Worm (Caenorhabditis elegans): ENCODE data around the gene rpc-25.

Gene rpc-25

ce11 chrV:10168870-10169269 lies 37.5 kb downstream of the rpc-25 start:
- TF ChIP-seq lin-40 (tag; optimal IDR thresholded peaks at IDR 0.05) (peak; percentile 5), F49E8.2 (tag; optimal IDR thresholded peaks at IDR 0.05; ENCODE audit: insufficient read depth) (no peak), lin-35 (GFP tag; optimal IDR thresholded peaks at IDR 0.05) (peak in 1 of 3 experiments; percentile 18), Y95B8A.8 (GFP tag; IDR thresholded peaks at IDR 0.05) (no peak), cebp-1 (GFP tag; IDR thresholded peaks at IDR 0.05) (no peak), cebp-1 (tag; optimal IDR thresholded peaks at IDR 0.05) (peak; percentile 1), snpc-1.3 (tag; optimal IDR thresholded peaks at IDR 0.05; ENCODE audit: insufficient read depth) (no peak), ceh-100 (GFP tag; IDR thresholded peaks at IDR 0.05) (no peak)

ce11 chrV:10166368-10166767 lies 40.0 kb downstream of the rpc-25 start, which contains the start of gene C51E3.6:
Gene C51E3.6, minus strand, starts transcription at chrV:10166468.
- TF ChIP-seq C06A6.2 (GFP tag; conservative IDR thresholded peaks at IDR 0.05) (no peak), chd-7 (tag; optimal IDR thresholded peaks at IDR 0.05) (no peak), attf-5 (GFP tag; optimal IDR thresholded peaks at IDR 0.05) (no peak), sea-2 (GFP tag; IDR thresholded peaks at IDR 0.05) (no peak), ccch-3 (GFP tag; optimal IDR thresholded peaks at IDR 0.05) (no peak), cebp-2 (GFP tag; IDR thresholded peaks at IDR 0.05) (no peak), B0019.2 (GFP tag; conservative IDR thresholded peaks at IDR 0.05) (no peak), repo-1 (tag; optimal IDR thresholded peaks at IDR 0.05) (no peak), fkh-3 (tag; optimal IDR thresholded peaks at IDR 0.05) (no peak)

ce11 chrV:10160954-10161353 lies 45.4 kb downstream of the rpc-25 start, which contains the start of gene C51E3.10:
Gene C51E3.10, minus strand, starts transcription at chrV:10161134.
- TF ChIP-seq F52B5.7 (tag; optimal IDR thresholded peaks at IDR 0.05), result no peak
- no peak for TF ChIP-seq bed-2 (GFP tag; IDR thresholded peaks at IDR 0.05)
- TF ChIP-seq ccch-3 (GFP tag; optimal IDR thresholded peaks at IDR 0.05), result no peak
- no peak for TF ChIP-seq F22D6.2 (tag; optimal IDR thresholded peaks at IDR 0.05)
- no peak for TF ChIP-seq F57A8.1 (GFP tag; optimal IDR thresholded peaks at IDR 0.05)
- no peak for TF ChIP-seq madf-10 (tag; optimal IDR thresholded peaks at IDR 0.05)
- no peak for TF ChIP-seq gei-17 (GFP tag; optimal IDR thresholded peaks at IDR 0.05)
- TF ChIP-seq Y67H2A.10 (GFP tag; conservative IDR thresholded peaks at IDR 0.05), result no peak
- TF ChIP-seq Y95B8A.8 (GFP tag; IDR thresholded peaks at IDR 0.05), result no peak
- TF ChIP-seq D2030.7 (GFP tag; IDR thresholded peaks at IDR 0.05), result no peak
- no peak for TF ChIP-seq rcor-1 (GFP tag; IDR thresholded peaks at IDR 0.05)
- no peak for TF ChIP-seq ztf-22 (GFP tag; optimal IDR thresholded peaks at IDR 0.05)
- no peak for TF ChIP-seq him-1 (tag; optimal IDR thresholded peaks at IDR 0.05)
- no peak for TF ChIP-seq snpc-4 (GFP tag; optimal IDR thresholded peaks at IDR 0.05)
- no peak for TF ChIP-seq snpc-4 (tag; optimal IDR thresholded peaks at IDR 0.05)
- TF ChIP-seq lag-1 (GFP tag; IDR thresholded peaks at IDR 0.05), result no peak
- no peak for TF ChIP-seq die-1 (tag; optimal IDR thresholded peaks at IDR 0.05)
- no peak for TF ChIP-seq egl-44 (GFP tag; IDR thresholded peaks at IDR 0.05)
- TF ChIP-seq F10E7.11 (tag; optimal IDR thresholded peaks at IDR 0.05), result no peak
- no peak for TF ChIP-seq Y56A3A.18 (GFP tag; IDR thresholded peaks at IDR 0.05)
- no peak for TF ChIP-seq F57C9.4 (tag; optimal IDR thresholded peaks at IDR 0.05)
- peak; percentile 5 for TF ChIP-seq unc-62 (GFP tag; optimal IDR thresholded peaks at IDR 0.05)
- TF ChIP-seq somi-1 (GFP tag; optimal IDR thresholded peaks at IDR 0.05), result no peak
- no peak for TF ChIP-seq ekl-4 (GFP tag; IDR thresholded peaks at IDR 0.05)
- no peak for TF ChIP-seq ceh-100 (GFP tag; IDR thresholded peaks at IDR 0.05)
- TF ChIP-seq repo-1 (tag; optimal IDR thresholded peaks at IDR 0.05), result no peak
- no peak for TF ChIP-seq egl-18 (GFP tag; IDR thresholded peaks at IDR 0.05)
- TF ChIP-seq ztf-18 (tag; optimal IDR thresholded peaks at IDR 0.05), result no peak
- TF ChIP-seq fkh-3 (tag; optimal IDR thresholded peaks at IDR 0.05), result no peak
- TF ChIP-seq ceh-58 (GFP tag; IDR thresholded peaks at IDR 0.05), result no peak
- TF ChIP-seq tbx-9 (tag; optimal IDR thresholded peaks at IDR 0.05; ENCODE audit: borderline replicate concordance), result no peak
- TF ChIP-seq lin-54 (GFP tag; optimal IDR thresholded peaks at IDR 0.05), result no peak
- TF ChIP-seq nfyb-1 (GFP tag; IDR thresholded peaks at IDR 0.05), result 0 out of 2 replicates have a peak, but pooled peaks have one; percentile 25
- no peak for TF ChIP-seq madf-3 (GFP tag; IDR thresholded peaks at IDR 0.05)

All from whole organism, young adult.